Fruit fly (Drosophila melanogaster) whole organism, embryonic: ENCODE results near the gene CG33552.

Experiments used
- CG12769 ChIP-seq: fragments of 200-800 bp; sonication (Bioruptor generic); optimal IDR thresholded peaks from 2 replicates; lab custom pipeline; 2019; ENCODE audit warnings: missing biosample characterization, mild to moderate bottlenecking, missing genetic modification characterization, moderate library complexity
- CG17612 ChIP-seq: fragments of 200-800 bp; sonication (Bioruptor generic); IDR thresholded peaks from 2 replicates; pipeline ENCODE4 v1.3.6; 2022; ENCODE audit warnings: missing biosample characterization, missing genetic modification characterization
- CG32767 ChIP-seq: fragments of 200-800 bp; sonication (Bioruptor generic); IDR thresholded peaks from 2 replicates; pipeline ENCODE4 v1.3.6; 2022; ENCODE audit warnings: missing biosample characterization, missing genetic modification characterization
- CG3847 ChIP-seq: fragments of 200-800 bp; sonication (Bioruptor generic); IDR thresholded peaks from 2 replicates; pipeline ENCODE4 v1.3.6; 2022; ENCODE audit warnings: missing biosample characterization, missing genetic modification characterization
- CG3995 ChIP-seq: fragments of 200-800 bp; sonication (Bioruptor generic); optimal IDR thresholded peaks from 3 replicates; lab custom pipeline; 2016; ENCODE audit warnings: missing biosample characterization, missing genetic modification characterization
- CG6791 ChIP-seq: fragments of 200-800 bp; sonication (Bioruptor generic); IDR thresholded peaks from 3 replicates; pipeline ENCODE4 v1.3.6; 2022; ENCODE audit warnings: missing biosample characterization, missing genetic modification characterization; ENCODE audit not compliant: partially characterized antibody
- Gug ChIP-seq: fragments of 200-800 bp; sonication (Bioruptor generic); IDR thresholded peaks from 4 replicates; pipeline ENCODE4 v1.3.6; 2022; ENCODE audit warnings: missing biosample characterization, missing genetic modification characterization
- Hmx ChIP-seq: fragments of 200-800 bp; sonication (Bioruptor generic); optimal IDR thresholded peaks from 2 replicates; lab custom pipeline; 2016; ENCODE audit warnings: missing biosample characterization, missing genetic modification characterization
- Spps ChIP-seq: fragments of 200-800 bp; sonication (Bioruptor generic); optimal IDR thresholded peaks from 2 replicates; lab custom pipeline; 2018; ENCODE audit warnings: missing biosample characterization, mild to moderate bottlenecking, missing genetic modification characterization
- grau ChIP-seq: fragments of 200-800 bp; optimal IDR thresholded peaks from 3 replicates; lab custom pipeline; 2019; ENCODE audit warnings: missing biosample characterization, mild to moderate bottlenecking, missing genetic modification characterization, moderate library complexity
- sob ChIP-seq: fragments of 200-800 bp; sonication (Bioruptor generic); IDR thresholded peaks from 2 replicates; pipeline ENCODE4 v1.3.6; 2022; ENCODE audit warnings: missing biosample characterization, missing genetic modification characterization
- tll ChIP-seq, 2 experiments: fragments of 200-800 bp in 1 of 2; fragments of >200 bp in 1 of 2; sonication (Bioruptor generic) in 1 of 2; optimal IDR thresholded peaks; 2 replicates each; lab custom pipeline; 2017 to 2019; ENCODE audit warnings: missing biosample characterization in 2 of 2, missing genetic modification characterization in 2 of 2, mild to moderate bottlenecking in 1 of 2, moderate library complexity in 1 of 2
- vnd ChIP-seq: fragments of 200-800 bp; sonication (Bioruptor generic); IDR thresholded peaks from 3 replicates; pipeline ENCODE4 v1.3.6; 2022; ENCODE audit warnings: missing biosample characterization, missing genetic modification characterization; ENCODE audit not compliant: partially characterized antibody

- TF ChIP-seq CG3995 (GFP tag; lab: Kevin White, UChicago), result no peak
- TF ChIP-seq grau (tag; lab: Kevin White, UChicago), result no peak
- TF ChIP-seq Spps (tag; lab: Kevin White, UChicago), result no peak
- no peak for TF ChIP-seq Gug (GFP tag; lab: Robert Waterston, UW)
- TF ChIP-seq sob, result no peak
- no peak for TF ChIP-seq Hmx (GFP tag; lab: Kevin White, UChicago)
- TF ChIP-seq CG6791 (GFP tag; lab: Robert Waterston, UW), result no peak
- no peak for TF ChIP-seq tll (GFP tag; optimal IDR thresholded peaks at IDR 0.05; lab: Kevin White, UChicago)
- TF ChIP-seq CG17612, result no peak
- no peak for TF ChIP-seq vnd (GFP tag; lab: Robert Waterston, UW)
- TF ChIP-seq CG32767 (GFP tag; lab: Robert Waterston, UW), result no peak
- no peak for TF ChIP-seq CG3847
- no peak for TF ChIP-seq CG12769 (tag; lab: Kevin White, UChicago)
Measured at dm6 chr2L:16711891-16712290, 29.6 kb downstream of the CG33552 start.
